Worm (Caenorhabditis elegans): ENCODE measurements around the gene K12H6.5.

ce11 chrII:2822435-2822920 lies 3.5 kb downstream of the K12H6.5 start, which contains the start of the genes fut-4 and K12H6.10:
- no peak for TF ChIP-seq him-1 (tag; optimal IDR thresholded peaks at IDR 0.05)
- no peak for TF ChIP-seq W03F9.2 (tag; optimal IDR thresholded peaks at IDR 0.05)

Measured in whole organism, L4/young adult.